Fruit fly (Drosophila melanogaster) whole organism, embryonic: ENCODE measurements around the gene RluA-1.

Experiments
- Asciz ChIP-seq: fragments of 200-800 bp; sonication (Bioruptor generic); optimal IDR thresholded peaks from 2 replicates; lab custom pipeline; 2017; ENCODE audit warnings: missing biosample characterization, mild to moderate bottlenecking, missing genetic modification characterization, missing genetic modification reagents
- Atf6 ChIP-seq: fragments of 200-800 bp; sonication (Bioruptor generic); IDR thresholded peaks from 2 replicates; pipeline ENCODE4 v1.3.6; 2022; ENCODE audit warnings: missing biosample characterization, missing genetic modification characterization
- Awh ChIP-seq: fragments of 200-800 bp; sonication (Bioruptor generic); IDR thresholded peaks from 2 replicates; pipeline ENCODE4, ENCODE4 v1.3.6; 2022; ENCODE audit warnings: missing biosample characterization, missing genetic modification characterization
- CG10209 ChIP-seq: fragments of 200-800 bp; sonication (Bioruptor generic); optimal IDR thresholded peaks from 3 replicates; lab custom pipeline; 2017; ENCODE audit warnings: missing biosample characterization, mild to moderate bottlenecking, missing genetic modification characterization, missing genetic modification reagents
- CG10274 ChIP-seq: fragments of 200-800 bp; sonication (Bioruptor generic); optimal IDR thresholded peaks from 3 replicates; lab custom pipeline; 2017; ENCODE audit warnings: missing biosample characterization, mild to moderate bottlenecking, missing genetic modification characterization
- CG10543 ChIP-seq: fragments of 200-800 bp; sonication (Bioruptor generic); optimal IDR thresholded peaks from 3 replicates; lab custom pipeline; 2017; ENCODE audit warnings: missing biosample characterization, mild to moderate bottlenecking, missing genetic modification characterization, moderate library complexity
- CG12391 ChIP-seq: fragments of 200-800 bp; sonication (Bioruptor generic); optimal IDR thresholded peaks from 3 replicates; lab custom pipeline; 2018; ENCODE audit warnings: missing biosample characterization, mild to moderate bottlenecking, missing genetic modification characterization, moderate library complexity
- CG14050 ChIP-seq: fragments of 200-800 bp; sonication (Bioruptor generic); IDR thresholded peaks from 3 replicates; pipeline ENCODE4 v1.3.6; 2022; ENCODE audit warnings: missing biosample characterization, missing genetic modification characterization
- CG14965 ChIP-seq: fragments of 200-800 bp; sonication (Bioruptor generic); optimal IDR thresholded peaks from 2 replicates; lab custom pipeline; 2016; ENCODE audit warnings: missing biosample characterization, missing genetic modification characterization, borderline replicate concordance
- CG2120 ChIP-seq: fragments of 200-800 bp; sonication (Bioruptor generic); optimal IDR thresholded peaks from 3 replicates; lab custom pipeline; 2016; ENCODE audit warnings: missing biosample characterization, missing genetic modification characterization
- CG3847 ChIP-seq: fragments of 200-800 bp; sonication (Bioruptor generic); IDR thresholded peaks from 2 replicates; pipeline ENCODE4 v1.3.6; 2022; ENCODE audit warnings: missing biosample characterization, missing genetic modification characterization
- CG3995 ChIP-seq: fragments of 200-800 bp; sonication (Bioruptor generic); optimal IDR thresholded peaks from 3 replicates; lab custom pipeline; 2016; ENCODE audit warnings: missing biosample characterization, missing genetic modification characterization
- CG7357 ChIP-seq: fragments of 200-800 bp; sonication (Bioruptor generic); IDR thresholded peaks from 3 replicates; pipeline ENCODE4 v1.3.6; 2022; ENCODE audit warnings: missing biosample characterization, missing genetic modification characterization
- CG7839 ChIP-seq: fragments of 200-800 bp; sonication (Bioruptor generic); optimal IDR thresholded peaks from 3 replicates; lab custom pipeline; 2018; ENCODE audit warnings: missing biosample characterization, mild to moderate bottlenecking, missing genetic modification characterization, moderate library complexity
- CG8290 ChIP-seq, 3 experiments: fragments of 200-800 bp; sonication (Bioruptor generic); optimal IDR thresholded peaks; 2 replicates each; lab custom pipeline; 2016 to 2019; ENCODE audit warnings: missing biosample characterization in 3 of 3, missing genetic modification characterization in 3 of 3, mild to moderate bottlenecking in 2 of 3, moderate library complexity in 1 of 3
- CG8924 ChIP-seq: fragments of 200-800 bp; optimal IDR thresholded peaks from 3 replicates; lab custom pipeline; 2019; ENCODE audit warnings: missing biosample characterization, mild to moderate bottlenecking, missing genetic modification characterization, moderate library complexity
- Doc2 ChIP-seq: fragments of 200-800 bp; sonication (Bioruptor generic); IDR thresholded peaks from 2 replicates; pipeline ENCODE4 v1.3.6; 2022; ENCODE audit warnings: missing biosample characterization, missing genetic modification characterization
- E2f1 ChIP-seq: fragments of 200-800 bp; sonication (Bioruptor generic); IDR thresholded peaks from 2 replicates; pipeline ENCODE4 v1.3.6; 2022; ENCODE audit warnings: missing biosample characterization, missing genetic modification characterization
- Gug ChIP-seq: fragments of 200-800 bp; sonication (Bioruptor generic); IDR thresholded peaks from 4 replicates; pipeline ENCODE4 v1.3.6; 2022; ENCODE audit warnings: missing biosample characterization, missing genetic modification characterization
- HmgD ChIP-seq: fragments of 200-800 bp; sonication (Bioruptor generic); optimal IDR thresholded peaks from 3 replicates; lab custom pipeline; 2016; ENCODE audit warnings: missing biosample characterization, missing genetic modification characterization
- Hr39 ChIP-seq: fragments of >200 bp; optimal IDR thresholded peaks from 2 replicates; lab custom pipeline; 2017
- Med ChIP-seq: fragments of 200-800 bp; sonication (Bioruptor generic); peaks from one replicate; lab custom pipeline; 2016; ENCODE audit warnings: missing biosample characterization, missing genetic modification characterization, mild to moderate bottlenecking, inconsistent platforms, moderate library complexity
- Meics ChIP-seq: fragments of 200-800 bp; sonication (Bioruptor generic); optimal IDR thresholded peaks from 2 replicates; lab custom pipeline; 2017; ENCODE audit warnings: missing biosample characterization, mild to moderate bottlenecking, missing genetic modification characterization
- Myb ChIP-seq: fragments of 200-800 bp; sonication (Bioruptor generic); optimal IDR thresholded peaks from 2 replicates; lab custom pipeline; 2016; ENCODE audit warnings: missing biosample characterization, missing genetic modification characterization
- NK7.1 ChIP-seq: fragments of 200-800 bp; sonication (Bioruptor generic); optimal IDR thresholded peaks from 3 replicates; lab custom pipeline; 2016; ENCODE audit warnings: missing biosample characterization, missing genetic modification characterization
- Oaz ChIP-seq: fragments of 200-800 bp; sonication (Bioruptor generic); IDR thresholded peaks from 2 replicates; pipeline ENCODE4 v1.3.6; 2022; ENCODE audit warnings: missing biosample characterization, missing genetic modification characterization
- Rfx ChIP-seq: fragments of 200-800 bp; sonication (Bioruptor generic); IDR thresholded peaks from 2 replicates; pipeline ENCODE4 v1.3.6; 2022; ENCODE audit warnings: missing biosample characterization, missing genetic modification characterization
- Xbp1 ChIP-seq: fragments of 200-800 bp; sonication (Bioruptor generic); optimal IDR thresholded peaks from 3 replicates; lab custom pipeline; 2016; ENCODE audit warnings: missing biosample characterization, mild to moderate bottlenecking, missing genetic modification characterization
- al ChIP-seq: fragments of 200-800 bp; sonication (Bioruptor generic); IDR thresholded peaks from 2 replicates; pipeline ENCODE4 v1.3.6; 2022; ENCODE audit warnings: missing biosample characterization, missing genetic modification characterization
- dati ChIP-seq: fragments of 200-800 bp; sonication (Bioruptor generic); IDR thresholded peaks from 2 replicates; pipeline ENCODE4 v1.3.6; 2022; ENCODE audit warnings: missing biosample characterization, missing genetic modification characterization
- exex ChIP-seq: fragments of 200-800 bp; sonication (Bioruptor generic); optimal IDR thresholded peaks from 4 replicates; lab custom pipeline; 2018; ENCODE audit warnings: missing biosample characterization, mild to moderate bottlenecking, missing genetic modification characterization, moderate library complexity
- fd96Cb ChIP-seq: fragments of 200-800 bp; sonication (Bioruptor generic); optimal IDR thresholded peaks from 2 replicates; lab custom pipeline; 2018; ENCODE audit warnings: missing biosample characterization, mild to moderate bottlenecking, missing genetic modification characterization, moderate library complexity
- gem ChIP-seq: fragments of 200-800 bp; sonication (Bioruptor generic); optimal IDR thresholded peaks from 2 replicates; lab custom pipeline; 2019; ENCODE audit warnings: missing biosample characterization, mild to moderate bottlenecking, missing genetic modification characterization, moderate library complexity
- gro ChIP-seq: fragments of 200-800 bp; sonication (Bioruptor generic); optimal IDR thresholded peaks from 2 replicates; lab custom pipeline; 2016; ENCODE audit warnings: missing biosample characterization, missing genetic modification characterization
- ham ChIP-seq: fragments of 200-800 bp; sonication (Bioruptor generic); IDR thresholded peaks from 2 replicates; pipeline ENCODE4 v1.3.6; 2022; ENCODE audit warnings: missing biosample characterization, missing genetic modification characterization
- ind ChIP-seq: fragments of 200-800 bp; sonication (Bioruptor generic); optimal IDR thresholded peaks from 3 replicates; lab custom pipeline; 2016; ENCODE audit warnings: missing biosample characterization, missing genetic modification characterization
- ken ChIP-seq: fragments of 200-800 bp; sonication (Bioruptor generic); IDR thresholded peaks from 3 replicates; pipeline ENCODE4 v1.3.6; 2022; ENCODE audit warnings: missing biosample characterization, missing genetic modification characterization
- klu ChIP-seq: fragments of 200-800 bp; sonication (Bioruptor generic); IDR thresholded peaks from 2 replicates; pipeline ENCODE4 v1.3.6; 2022; ENCODE audit warnings: missing biosample characterization, missing genetic modification characterization
- lilli ChIP-seq: fragments of 200-800 bp; sonication (Bioruptor generic); optimal IDR thresholded peaks from 3 replicates; lab custom pipeline; 2016; ENCODE audit warnings: missing biosample characterization, missing genetic modification characterization
- org-1 ChIP-seq: fragments of 200-800 bp; sonication (Bioruptor generic); optimal IDR thresholded peaks from 2 replicates; lab custom pipeline; 2017; ENCODE audit warnings: missing biosample characterization, missing genetic modification characterization
- pan ChIP-seq, 4 experiments: fragments of >200 bp in 3 of 4; fragments of 200-800 bp in 1 of 4; sonication (Bioruptor generic) in 1 of 4; optimal IDR thresholded peaks in 3 of 4; IDR thresholded peaks in 1 of 4; 2 replicates each; pipeline versions ENCODE4 v1.3.6 to Lab custom; 2017 to 2022; ENCODE audit warnings: missing biosample characterization in 2 of 4, missing genetic modification characterization in 2 of 4, mixed read lengths in 1 of 4
- phol ChIP-seq: fragments of 200-800 bp; sonication (Bioruptor generic); optimal IDR thresholded peaks from 3 replicates; lab custom pipeline; 2018; ENCODE audit warnings: missing biosample characterization, mild to moderate bottlenecking, missing genetic modification characterization, moderate library complexity
- rib ChIP-seq: fragments of 200-800 bp; sonication (Bioruptor generic); IDR thresholded peaks from 2 replicates; pipeline ENCODE4 v1.3.6; 2022; ENCODE audit warnings: missing biosample characterization, missing genetic modification characterization
- sc ChIP-seq, 3 experiments: fragments of >200 bp in 2 of 3; fragments of 200-800 bp in 1 of 3; sonication (Bioruptor generic) in 1 of 3; optimal IDR thresholded peaks; 2 replicates in 2 of 3; 3 replicates in 1 of 3; lab custom pipeline; 2017; ENCODE audit warnings: mild to moderate bottlenecking in 1 of 3, missing biosample characterization in 1 of 3, missing genetic modification characterization in 1 of 3, missing genetic modification reagents in 1 of 3
- sim ChIP-seq: fragments of 200-800 bp; sonication (Bioruptor generic); IDR thresholded peaks from 2 replicates; pipeline ENCODE4 v1.3.6; 2022; ENCODE audit warnings: missing biosample characterization, missing genetic modification characterization
- sna ChIP-seq: fragments of 200-800 bp; sonication (Bioruptor generic); IDR thresholded peaks from 2 replicates; pipeline ENCODE4 v1.3.6; 2022; ENCODE audit warnings: missing biosample characterization, missing genetic modification characterization; ENCODE audit not compliant: partially characterized antibody
- tll ChIP-seq, 2 experiments: fragments of 200-800 bp in 1 of 2; fragments of >200 bp in 1 of 2; sonication (Bioruptor generic) in 1 of 2; optimal IDR thresholded peaks; 2 replicates each; lab custom pipeline; 2017 to 2019; ENCODE audit warnings: missing biosample characterization in 2 of 2, missing genetic modification characterization in 2 of 2, mild to moderate bottlenecking in 1 of 2, moderate library complexity in 1 of 2
- tup ChIP-seq: fragments of 200-800 bp; sonication (Bioruptor generic); optimal IDR thresholded peaks from 2 replicates; lab custom pipeline; 2016; ENCODE audit warnings: missing biosample characterization, mild to moderate bottlenecking, missing genetic modification characterization, moderate library complexity

Gene RluA-1

DNA sequence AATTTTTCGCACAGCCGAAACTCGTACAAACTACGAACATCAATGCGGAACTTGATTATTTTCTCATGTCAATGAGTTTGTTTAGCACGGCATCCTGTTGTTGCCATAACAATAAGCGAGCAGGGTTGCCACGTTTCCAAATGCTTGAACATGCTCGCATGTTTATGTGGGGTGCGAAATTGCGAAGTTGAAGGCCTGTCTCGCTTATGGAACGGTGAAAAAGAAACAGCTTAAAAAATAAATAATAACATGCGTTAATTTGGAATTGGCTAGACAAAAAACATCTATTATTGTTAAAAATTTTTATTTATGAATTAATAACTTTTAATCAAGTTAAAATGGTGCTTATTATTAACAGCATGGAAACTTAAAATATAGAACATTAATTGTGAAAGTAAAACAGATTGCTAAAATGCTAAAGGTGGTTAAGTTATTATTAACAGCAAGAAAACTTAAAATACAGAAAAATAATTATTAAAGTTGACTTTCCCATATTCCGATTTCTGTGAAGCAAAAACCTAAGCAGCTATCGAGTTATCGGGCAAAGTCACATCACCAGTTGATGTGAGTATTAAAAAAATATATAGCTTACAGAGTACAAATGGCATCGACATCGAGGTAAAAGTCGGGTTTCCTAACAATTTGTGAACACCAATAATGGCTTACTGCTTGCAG, 43.2 kb downstream of the RluA-1 start, which contains the start of the genes Bug22 and TfIIB (continued):
- TF ChIP-seq phol (tag; lab: Kevin White, UChicago) = peak; percentile 74
- TF ChIP-seq Awh (GFP tag; lab: Robert Waterston, UW) = 0 out of 2 replicates have a peak, but pooled peaks have one; percentile 37
- TF ChIP-seq HmgD (GFP tag; lab: Kevin White, UChicago) = peak; percentile 54
- TF ChIP-seq CG12391 (tag; lab: Kevin White, UChicago) = peak; percentile 88
- TF ChIP-seq rib (GFP tag; lab: Robert Waterston, UW) = peak; percentile 79
- TF ChIP-seq Xbp1 = peak; percentile 83
- peak; percentile 19 for TF ChIP-seq gro (GFP tag; lab: Kevin White, UChicago)
- peak; percentile 13 for TF ChIP-seq exex (tag; lab: Kevin White, UChicago)
- peak; percentile 78 for TF ChIP-seq CG8290 (GFP tag; optimal IDR thresholded peaks at IDR 0.05; lab: Kevin White, UChicago)
- TF ChIP-seq CG8290 (tag; optimal IDR thresholded peaks at IDR 0.05; lab: Kevin White, UChicago) = peak; percentile 90 to 92
- TF ChIP-seq Atf6 (GFP tag; lab: Robert Waterston, UW) = peak; percentile 61
- TF ChIP-seq ken = peak; percentile 70; the same call in 2 of the 3 replicates
- no peak for TF ChIP-seq CG14050 (GFP tag; lab: Robert Waterston, UW)
- peak; percentile 29 for TF ChIP-seq fd96Cb
- peak; percentile 74 for TF ChIP-seq Meics
- no peak for TF ChIP-seq sim (GFP tag; lab: Robert Waterston, UW)
- peak; percentile 85 for TF ChIP-seq gem (tag; lab: Kevin White, UChicago)
- TF ChIP-seq E2f1 (GFP tag; lab: Robert Waterston, UW) = 0 out of 2 replicates have a peak, but pooled peaks have one; percentile 12
- TF ChIP-seq al = no peak
- TF ChIP-seq Asciz (GFP tag; lab: Kevin White, UChicago) = peak; percentile 37
- no peak for TF ChIP-seq sna (GFP tag; lab: Robert Waterston, UW)
- TF ChIP-seq ind = peak; percentile 74
- peak; percentile 86 for TF ChIP-seq CG2120 (GFP tag; lab: Kevin White, UChicago)
- no peak for TF ChIP-seq CG7357 (GFP tag; lab: Robert Waterston, UW)
- TF ChIP-seq dati = no peak
- TF ChIP-seq CG8924 (tag; lab: Kevin White, UChicago) = peak; percentile 83
- peak; percentile 20 for TF ChIP-seq Myb
- peak; percentile 17 for TF ChIP-seq CG3995 (GFP tag; lab: Kevin White, UChicago)
- peak; percentile 73 for TF ChIP-seq CG3847 (GFP tag; lab: Robert Waterston, UW)
- TF ChIP-seq Gug (GFP tag; lab: Robert Waterston, UW) = peak; percentile 65; the same call in 2 of the 4 replicates
- peak; percentile 52 for TF ChIP-seq CG10209
- TF ChIP-seq tup (GFP tag; lab: Kevin White, UChicago) = peak; percentile 61
- TF ChIP-seq tll (GFP tag; optimal IDR thresholded peaks at IDR 0.05; lab: Kevin White, UChicago) = peak in 1 of 2 experiments; percentile 50
- no peak for TF ChIP-seq CG7839
- TF ChIP-seq NK7.1 (GFP tag; lab: Kevin White, UChicago) = no peak
- no peak for TF ChIP-seq ham (GFP tag; lab: Robert Waterston, UW)
- TF ChIP-seq CG10543 (GFP tag; lab: Kevin White, UChicago) = peak; percentile 80
- TF ChIP-seq Rfx (GFP tag; lab: Robert Waterston, UW) = peak; percentile 91
- TF ChIP-seq CG10274 (GFP tag; lab: Kevin White, UChicago) = no peak
- TF ChIP-seq pan (optimal IDR thresholded peaks at IDR 0.05; lab: Kevin White, UChicago) = no peak
- peak in 1 of 2 experiments; percentile 76 for TF ChIP-seq pan (GFP tag; optimal IDR thresholded peaks at IDR 0.05 in 1 of 2, IDR thresholded peaks at IDR 0.05 in 1 of 2)
- no peak for TF ChIP-seq Hr39 (lab: Kevin White, UChicago)
- no peak for TF ChIP-seq klu (GFP tag; lab: Robert Waterston, UW)
- no peak for TF ChIP-seq sc (optimal IDR thresholded peaks at IDR 0.05; lab: Kevin White, UChicago)
- no peak for TF ChIP-seq sc (GFP tag; optimal IDR thresholded peaks at IDR 0.05; lab: Kevin White, UChicago)
- TF ChIP-seq lilli = peak; percentile 86
- TF ChIP-seq Doc2 (GFP tag; lab: Robert Waterston, UW) = no peak
- peak; percentile 94 for TF ChIP-seq Med (GFP tag; lab: Kevin White, UChicago)
- no peak for TF ChIP-seq CG14965 (GFP tag; lab: Kevin White, UChicago)
- TF ChIP-seq org-1 = no peak
- peak; percentile 23; the same call in 1 of the 2 replicates for TF ChIP-seq Oaz (GFP tag; lab: Robert Waterston, UW)
